Worm (Caenorhabditis elegans): ENCODE data around the gene C27F2.6.

- TF ChIP-seq sea-1 (GFP tag; conservative IDR thresholded peaks at IDR 0.05): no peak
- TF ChIP-seq tra-4 (tag; optimal IDR thresholded peaks at IDR 0.05): no peak
- TF ChIP-seq ceh-36 (tag; optimal IDR thresholded peaks at IDR 0.05): peak; percentile 40
- TF ChIP-seq ceh-13 (GFP tag; optimal IDR thresholded peaks at IDR 0.05): no peak
- TF ChIP-seq hmbx-1 (tag; optimal IDR thresholded peaks at IDR 0.05): no peak
- TF ChIP-seq ama-1 (optimal IDR thresholded peaks at IDR 0.05): no peak
- TF ChIP-seq flt-1 (GFP tag; IDR thresholded peaks at IDR 0.05): no peak; the same call in 1 of the 2 replicates
- TF ChIP-seq tbx-37 (GFP tag; conservative IDR thresholded peaks at IDR 0.05): no peak; the same call in 1 of the 2 replicates
Observed at ce11 chrIII:4947352-4947751, 32.9 kb downstream of the C27F2.6 start.
